Worm (Caenorhabditis elegans): ENCODE data around the gene dod-23.

DNA sequence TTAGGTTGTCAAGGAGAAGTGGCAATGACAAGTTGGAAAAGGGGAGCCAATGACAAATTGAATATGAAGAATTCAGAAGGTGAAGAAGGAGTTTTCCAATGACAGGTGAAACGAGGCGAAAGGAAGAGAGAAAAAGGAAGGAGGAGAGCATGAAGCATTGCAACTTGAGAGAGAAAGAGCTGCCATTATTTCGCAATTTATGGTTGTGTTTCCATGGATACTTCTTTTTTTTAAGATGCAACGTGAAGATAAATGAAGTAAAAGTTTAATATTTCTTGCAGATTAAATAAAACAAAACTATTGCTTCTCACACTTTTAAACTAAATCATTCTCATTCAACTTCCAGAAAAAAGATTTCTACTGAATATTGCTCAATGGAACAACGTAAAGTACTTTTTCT is 4.8 kb downstream of the dod-23 start, which contains the start of gene F49E12.8:
- no peak for TF ChIP-seq elt-3 (tag; optimal IDR thresholded peaks at IDR 0.05)
- no peak for TF ChIP-seq ama-1 (optimal IDR thresholded peaks at IDR 0.05)
- TF ChIP-seq unc-62 (GFP tag; optimal IDR thresholded peaks at IDR 0.05) = no peak
- TF ChIP-seq tbx-2 (tag; optimal IDR thresholded peaks at IDR 0.05) = no peak
- no peak for TF ChIP-seq egl-27 (tag; optimal IDR thresholded peaks at IDR 0.05)
- no peak for TF ChIP-seq unc-39 (tag; optimal IDR thresholded peaks at IDR 0.05)
- TF ChIP-seq pha-4 (tag; optimal IDR thresholded peaks at IDR 0.05) = no peak
- TF ChIP-seq ceh-16 (tag; optimal IDR thresholded peaks at IDR 0.05) = no peak
- TF ChIP-seq elt-1 (tag; optimal IDR thresholded peaks at IDR 0.05) = no peak
- TF ChIP-seq nhr-43 (tag; optimal IDR thresholded peaks at IDR 0.05; ENCODE audit: poor library complexity, severe bottlenecking) = no peak

Data from whole organism, L3 larva.